Worm (Caenorhabditis elegans) whole organism, young adult: Measurements from ENCODE around the gene msi-1.

Source experiments
- B0035.1 ChIP-seq: sonication (generic microtip); optimal IDR thresholded peaks from 2 replicates; lab custom pipeline; 2016; ENCODE audit warnings: missing genetic modification characterization, mild to moderate bottlenecking, missing compliant biosample characterization, missing genotype, missing genetic modification reagents
- F49E8.2 ChIP-seq: sonication (generic microtip); optimal IDR thresholded peaks from 3 replicates; lab custom pipeline; 2017; ENCODE audit warnings: missing genetic modification characterization, mild to moderate bottlenecking, missing compliant biosample characterization, antibody characterized with exemption, moderate library complexity; ENCODE audit not compliant: insufficient read depth
- K11D2.4 ChIP-seq: fragments of 200-800 bp; sonication (Bioruptor generic); IDR thresholded peaks from 2 replicates; pipeline ENCODE4 v1.3.6; 2022; ENCODE audit warnings: missing genetic modification reagents, missing genetic modification characterization, missing compliant biosample characterization
- Y53G8AR.9 ChIP-seq: fragments of 200-800 bp; sonication (Bioruptor generic); conservative IDR thresholded peaks from 2 replicates; pipeline ENCODE4 v1.3.6; 2022; ENCODE audit warnings: missing genetic modification reagents, missing genetic modification characterization, missing compliant biosample characterization
- Y67H2A.10 ChIP-seq: fragments of 200-800 bp; sonication (Bioruptor generic); conservative IDR thresholded peaks from 2 replicates; pipeline ENCODE4 v1.3.6; 2022; ENCODE audit warnings: missing genetic modification reagents, missing genetic modification characterization, missing compliant biosample characterization
- Y79H2A.3 ChIP-seq: fragments of 200-800 bp; sonication (Bioruptor generic); conservative IDR thresholded peaks from 2 replicates; pipeline ENCODE4 v1.3.6; 2022; ENCODE audit warnings: missing genetic modification reagents, missing genetic modification characterization, missing compliant biosample characterization
- Y95B8A.8 ChIP-seq: fragments of 200-800 bp; sonication (Bioruptor generic); IDR thresholded peaks from 2 replicates; pipeline ENCODE4 v1.3.6; 2022; ENCODE audit warnings: missing genetic modification reagents, missing genetic modification characterization, missing compliant biosample characterization
- aptf-2 ChIP-seq: fragments of 200-800 bp; sonication (Bioruptor generic); conservative IDR thresholded peaks from 2 replicates; pipeline ENCODE4 v1.3.6; 2022; ENCODE audit warnings: missing genetic modification reagents, missing genetic modification characterization, missing compliant biosample characterization
- atf-7 ChIP-seq: sonication (generic microtip); optimal IDR thresholded peaks from 2 replicates; lab custom pipeline; 2017; ENCODE audit warnings: mild to moderate bottlenecking, missing genetic modification characterization, missing compliant biosample characterization
- attf-3 ChIP-seq: fragments of 200-800 bp; sonication (Bioruptor generic); conservative IDR thresholded peaks from 2 replicates; pipeline ENCODE4 v1.3.6; 2022; ENCODE audit warnings: missing genetic modification reagents, missing genetic modification characterization, missing compliant biosample characterization
- cebp-2 ChIP-seq: fragments of 200-800 bp; sonication (Bioruptor generic); IDR thresholded peaks from 2 replicates; pipeline ENCODE4 v1.3.6; 2022; ENCODE audit warnings: missing genetic modification characterization, missing compliant biosample characterization
- ceh-100 ChIP-seq: fragments of 200-800 bp; sonication (Bioruptor generic); IDR thresholded peaks from 2 replicates; pipeline ENCODE4 v1.3.6; 2022; ENCODE audit warnings: missing genetic modification reagents, missing genetic modification characterization, missing compliant biosample characterization
- ceh-27 ChIP-seq: fragments of 200-800 bp; sonication (Bioruptor generic); optimal IDR thresholded peaks from 2 replicates; lab custom pipeline; 2018; ENCODE audit warnings: mild to moderate bottlenecking, missing genetic modification characterization, moderate library complexity, missing compliant biosample characterization
- ceh-40 ChIP-seq: fragments of 200-800 bp; sonication (Bioruptor generic); IDR thresholded peaks from 2 replicates; pipeline ENCODE4 v1.3.6; 2022; ENCODE audit warnings: missing genetic modification characterization, missing compliant biosample characterization
- ets-4 ChIP-seq: fragments of 200-800 bp; sonication (Bioruptor generic); optimal IDR thresholded peaks from 2 replicates; lab custom pipeline; 2018; ENCODE audit warnings: mild to moderate bottlenecking, missing genetic modification characterization, missing compliant biosample characterization
- fkh-3 ChIP-seq: sonication (generic microtip); optimal IDR thresholded peaks from 2 replicates; lab custom pipeline; 2016; ENCODE audit warnings: mild to moderate bottlenecking, missing genetic modification characterization, missing compliant biosample characterization
- him-1 ChIP-seq: sonication (generic microtip); optimal IDR thresholded peaks from 2 replicates; lab custom pipeline; 2016; ENCODE audit warnings: missing genotype, missing genetic modification reagents, missing genetic modification characterization, missing compliant biosample characterization
- hlh-12 ChIP-seq: sonication (generic microtip); optimal IDR thresholded peaks from 2 replicates; lab custom pipeline; 2016; ENCODE audit warnings: missing genetic modification characterization, missing compliant biosample characterization
- lag-1 ChIP-seq: fragments of 200-800 bp; sonication (Bioruptor generic); IDR thresholded peaks from 2 replicates; pipeline ENCODE4 v1.3.6; 2022; ENCODE audit warnings: missing genetic modification reagents, missing genetic modification characterization, missing compliant biosample characterization
- lin-35 ChIP-seq, 3 experiments: fragments of 150-350 bp in 2 of 3; sonication (generic microtip) in 1 of 3; optimal IDR thresholded peaks; 2 replicates each; lab custom pipeline; 2014 to 2018; ENCODE audit warnings: missing biosample characterization in 3 of 3, missing genetic modification characterization in 3 of 3, missing genetic modification reagents in 3 of 3
- lin-54 ChIP-seq: fragments of 200-800 bp; sonication (Bioruptor generic); optimal IDR thresholded peaks from 2 replicates; lab custom pipeline; 2018; ENCODE audit warnings: mild to moderate bottlenecking, missing genetic modification characterization, missing compliant biosample characterization
- madf-6 ChIP-seq: fragments of 200-800 bp; sonication (Bioruptor generic); IDR thresholded peaks from 2 replicates; pipeline ENCODE4 v1.3.6; 2022; ENCODE audit warnings: missing genetic modification reagents, missing genetic modification characterization, missing compliant biosample characterization
- mel-28 ChIP-seq: sonication (generic microtip); optimal IDR thresholded peaks from 2 replicates; lab custom pipeline; 2016; ENCODE audit warnings: borderline replicate concordance, mild to moderate bottlenecking, missing genetic modification characterization, missing compliant biosample characterization
- mes-4 ChIP-seq: sonication (generic microtip); optimal IDR thresholded peaks from 2 replicates; lab custom pipeline; 2016; ENCODE audit warnings: missing genotype, missing genetic modification characterization, missing compliant biosample characterization
- mxl-1 ChIP-seq: sonication (generic microtip); optimal IDR thresholded peaks from 2 replicates; lab custom pipeline; 2016; ENCODE audit warnings: missing genetic modification characterization, missing compliant biosample characterization
- nfya-2 ChIP-seq: fragments of 200-800 bp; sonication (Bioruptor generic); IDR thresholded peaks from 2 replicates; pipeline ENCODE4 v1.3.6; 2022; ENCODE audit warnings: missing genetic modification reagents, missing genetic modification characterization, missing compliant biosample characterization
- nhr-27 ChIP-seq: fragments of 200-800 bp; sonication (Bioruptor generic); optimal IDR thresholded peaks from 2 replicates; lab custom pipeline; 2018; ENCODE audit warnings: mild to moderate bottlenecking, missing genetic modification characterization, moderate library complexity, missing compliant biosample characterization
- nhr-80 ChIP-seq: sonication (generic microtip); optimal IDR thresholded peaks from 2 replicates; lab custom pipeline; 2016; ENCODE audit warnings: missing genetic modification characterization, missing compliant biosample characterization
- rpc-1 ChIP-seq, 2 experiments: fragments of 150-350 bp in 1 of 2; sonication (generic microtip) in 1 of 2; optimal IDR thresholded peaks; 2 replicates each; lab custom pipeline; 2014 to 2018; ENCODE audit warnings: missing biosample characterization in 1 of 2, missing genetic modification characterization in 1 of 2, missing genetic modification reagents in 1 of 2, missing genotype in 1 of 2
- snpc-1.1 ChIP-seq: sonication (generic microtip); optimal IDR thresholded peaks from 2 replicates; lab custom pipeline; 2017; ENCODE audit warnings: missing genetic modification characterization, mild to moderate bottlenecking, missing compliant biosample characterization, antibody characterized with exemption, moderate library complexity, missing genotype, missing genetic modification reagents; ENCODE audit not compliant: insufficient read depth
- sptf-2 ChIP-seq: fragments of 200-800 bp; sonication (Bioruptor generic); optimal IDR thresholded peaks from 2 replicates; lab custom pipeline; 2018; ENCODE audit warnings: mild to moderate bottlenecking, missing genetic modification characterization, missing compliant biosample characterization
- zfh-2 ChIP-seq: fragments of 200-800 bp; sonication (Bioruptor generic); conservative IDR thresholded peaks from 2 replicates; pipeline ENCODE4 v1.3.6; 2022; ENCODE audit warnings: missing genetic modification reagents, missing genetic modification characterization, missing compliant biosample characterization
- ztf-18 ChIP-seq: sonication (generic microtip); optimal IDR thresholded peaks from 2 replicates; lab custom pipeline; 2016; ENCODE audit warnings: missing genotype, mild to moderate bottlenecking, missing genetic modification characterization, missing compliant biosample characterization
- ztf-3 ChIP-seq: fragments of 200-800 bp; sonication (Bioruptor generic); optimal IDR thresholded peaks from 2 replicates; lab custom pipeline; 2018; ENCODE audit warnings: mild to moderate bottlenecking, missing genetic modification characterization, missing compliant biosample characterization

The msi-1 gene

DNA sequence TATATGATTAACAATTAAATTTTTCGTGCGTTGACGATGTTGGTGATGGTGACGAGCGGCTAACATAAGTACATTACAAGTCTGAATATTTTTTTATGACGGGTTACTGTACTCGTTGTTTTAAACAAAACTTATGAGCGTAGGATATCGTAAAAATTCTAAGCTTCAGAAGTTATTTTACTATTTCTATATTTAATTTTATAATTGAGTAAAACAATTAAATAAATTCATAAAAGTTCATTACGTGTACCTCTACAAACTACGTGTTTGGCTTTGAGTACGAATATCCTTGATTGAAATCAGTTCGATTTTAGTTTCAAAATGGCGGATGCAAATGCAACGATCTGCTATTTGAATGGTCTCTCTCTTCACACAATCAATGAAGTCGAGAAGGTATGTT, 48.1 kb downstream of the msi-1 start, which contains the start of gene F37A8.1:
Gene F37A8.1, plus strand, starts transcription at position 301 of the 400 bp plus-strand sequence.
- TF ChIP-seq aptf-2 (GFP tag; lab: Robert Waterston, UW) (no peak), lag-1 (no peak), cebp-2 (GFP tag; lab: Robert Waterston, UW) (no peak), sptf-2 (no peak), B0035.1 (tag; lab: Kevin White, UChicago) (no peak), him-1 (tag; lab: Kevin White, UChicago) (no peak)

DNA sequence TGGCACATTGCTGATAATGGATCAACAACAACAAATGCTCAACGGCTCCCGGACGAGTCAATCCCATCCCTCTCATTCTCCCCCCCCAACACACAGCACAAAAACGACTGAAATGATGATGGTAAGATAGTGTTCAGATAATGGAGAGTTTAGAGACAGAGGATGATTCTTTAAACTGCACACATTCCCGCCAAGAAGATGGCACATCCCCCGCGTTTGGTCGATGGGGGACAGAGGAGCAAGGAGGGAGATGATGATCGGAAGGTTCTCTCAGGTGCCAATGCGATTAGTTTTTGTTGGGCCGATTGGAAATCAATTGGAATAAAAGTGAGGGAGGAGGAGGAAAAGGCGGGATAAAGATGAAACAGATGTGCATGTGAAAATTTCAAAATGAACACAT, 48.7 kb downstream of the msi-1 start:
- no peak for TF ChIP-seq mes-4 (tag; lab: Kevin White, UChicago)
- no peak for TF ChIP-seq Y79H2A.3 (GFP tag; lab: Robert Waterston, UW)
- TF ChIP-seq fkh-3 (tag; lab: Kevin White, UChicago): no peak
- no peak for TF ChIP-seq Y95B8A.8 (GFP tag; lab: Robert Waterston, UW)
- TF ChIP-seq ets-4 (GFP tag; lab: Kevin White, UChicago): no peak
- TF ChIP-seq Y53G8AR.9: no peak
- no peak for TF ChIP-seq lag-1
- TF ChIP-seq atf-7 (tag; lab: Kevin White, UChicago): no peak
- TF ChIP-seq ceh-40: no peak
- no peak for TF ChIP-seq him-1 (tag; lab: Kevin White, UChicago)

DNA sequence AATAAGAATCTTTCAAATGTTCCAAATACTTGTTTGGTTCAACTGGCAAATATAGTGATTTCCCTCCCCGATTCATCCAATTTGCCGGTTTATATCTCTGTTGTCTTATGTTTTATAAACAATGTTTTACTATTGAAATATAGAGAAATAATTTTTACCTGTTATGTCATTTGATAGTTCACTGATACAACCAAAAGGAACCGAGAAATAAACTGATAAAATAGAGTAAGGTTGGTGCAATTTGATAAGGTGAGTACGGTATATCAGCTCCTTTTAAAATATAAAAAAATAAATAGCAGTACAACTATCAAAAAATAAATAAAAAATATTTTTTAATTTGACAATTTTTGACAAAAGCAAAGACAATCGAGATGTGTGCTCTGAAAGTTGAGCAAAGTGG, 49.4 kb downstream of the msi-1 start:
- no peak for TF ChIP-seq snpc-1.1 (tag; lab: Kevin White, UChicago)
- no peak for TF ChIP-seq nhr-80
- no peak for TF ChIP-seq lin-35 (GFP tag; optimal IDR thresholded peaks at IDR 0.05; lab: Kevin White, UChicago)
- TF ChIP-seq atf-7 (tag; lab: Kevin White, UChicago): no peak
- TF ChIP-seq ceh-100: no peak

DNA sequence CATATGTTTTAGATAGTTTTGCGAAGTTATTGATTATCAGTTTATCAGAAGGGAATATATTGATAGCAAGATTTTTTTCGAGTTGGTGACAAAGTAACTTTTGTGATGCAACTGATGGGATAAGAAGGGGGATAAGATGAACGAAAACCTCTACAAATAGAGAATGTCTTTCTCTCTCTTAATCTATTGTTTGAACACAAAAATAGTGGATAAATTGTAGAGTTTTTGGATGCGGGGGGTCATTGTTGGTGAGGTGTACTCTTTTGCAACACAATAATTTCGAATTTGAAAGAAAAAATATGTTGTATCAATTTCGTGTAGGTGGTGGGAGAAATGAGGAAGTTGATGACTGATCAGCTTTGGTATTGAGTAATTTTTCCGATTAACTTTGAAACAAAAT, 50.1 kb downstream of the msi-1 start, which contains the start of gene ZK1058.9:
Gene ZK1058.9, minus strand, starts transcription at position 101 of the 400 bp plus-strand sequence.
- no peak for TF ChIP-seq nhr-27 (tag; lab: Kevin White, UChicago)
- TF ChIP-seq ztf-18 (tag; lab: Kevin White, UChicago): no peak
- no peak for TF ChIP-seq ztf-3
- TF ChIP-seq rpc-1 (optimal IDR thresholded peaks at IDR 0.05; lab: Kevin White, UChicago): no peak
- no peak for TF ChIP-seq rpc-1 (tag; optimal IDR thresholded peaks at IDR 0.05; lab: Kevin White, UChicago)
- no peak for TF ChIP-seq K11D2.4 (GFP tag; lab: Robert Waterston, UW)
- TF ChIP-seq mxl-1 (tag; lab: Kevin White, UChicago): no peak
- TF ChIP-seq fkh-3 (tag; lab: Kevin White, UChicago): no peak
- no peak for TF ChIP-seq zfh-2 (GFP tag; lab: Robert Waterston, UW)
- no peak for TF ChIP-seq nfya-2 (GFP tag; lab: Robert Waterston, UW)
- TF ChIP-seq Y67H2A.10 (GFP tag; lab: Robert Waterston, UW): no peak
- TF ChIP-seq ceh-27 (GFP tag; lab: Kevin White, UChicago): no peak
- no peak for TF ChIP-seq hlh-12 (tag; lab: Kevin White, UChicago)

DNA sequence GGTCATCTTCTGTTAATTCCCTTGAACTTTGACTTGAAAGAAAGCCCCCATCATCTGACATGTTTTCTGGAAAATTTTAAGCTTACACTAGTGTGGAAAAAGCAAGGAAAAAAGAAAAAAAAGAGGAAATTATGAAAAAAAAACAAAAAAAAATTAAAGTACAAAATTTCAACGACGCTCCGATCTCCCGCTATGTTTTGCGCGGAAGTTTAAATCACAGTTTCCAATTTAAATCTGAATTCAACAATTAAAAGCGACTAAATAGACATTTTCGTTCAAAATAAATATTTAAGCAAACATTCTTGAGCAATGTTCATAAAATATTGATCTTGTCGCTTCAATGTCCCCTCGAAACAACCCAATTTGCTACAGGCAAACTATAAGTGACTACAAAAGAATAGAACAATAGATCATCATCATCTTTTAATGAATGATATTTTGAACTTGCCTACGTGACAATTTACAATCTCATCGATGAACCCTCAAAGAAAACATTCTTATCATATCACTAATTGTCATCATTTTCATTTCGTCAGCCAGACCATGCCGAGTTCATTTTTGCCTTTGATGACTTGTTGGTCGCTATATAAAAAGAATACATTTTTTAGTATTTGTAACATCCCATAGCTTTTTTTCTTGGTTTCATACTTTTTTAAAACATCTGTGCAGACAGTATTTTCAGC, 54.4 kb downstream of the msi-1 start, which contains the start of the genes metl-6 and nit-1:
Gene metl-6, minus strand, starts transcription at position 66 of the 683 bp plus-strand sequence.
Gene nit-1, plus strand, starts transcription at position 562 of the 683 bp plus-strand sequence.
- TF ChIP-seq cebp-2 (GFP tag; lab: Robert Waterston, UW) (no peak), lin-54 (GFP tag; lab: Kevin White, UChicago) (peak; percentile 10), madf-6 (GFP tag; lab: Robert Waterston, UW) (no peak), mel-28 (tag; lab: Kevin White, UChicago) (no peak), mes-4 (tag; lab: Kevin White, UChicago) (no peak), attf-3 (peak; percentile 48; the same call in 1 of the 2 replicates), F49E8.2 (tag; lab: Kevin White, UChicago) (no peak), lin-35 (GFP tag; optimal IDR thresholded peaks at IDR 0.05; lab: Kevin White, UChicago) (peak in 1 of 3 experiments; percentile 10)
